Worm (Caenorhabditis elegans) whole organism, early embryonic: ENCODE measurements around the gene col-145.

Experiments
- B0310.2 ChIP-seq: sonication (generic microtip); optimal IDR thresholded peaks from 2 replicates; lab custom pipeline; 2016; ENCODE audit warnings: mild to moderate bottlenecking, missing genetic modification characterization, missing compliant biosample characterization
- F13C5.2 ChIP-seq: sonication (generic microtip); optimal IDR thresholded peaks from 2 replicates; lab custom pipeline; 2017; ENCODE audit warnings: mild to moderate bottlenecking, missing genetic modification characterization, inconsistent platforms, missing compliant biosample characterization
- aly-1 ChIP-seq: sonication (generic microtip); optimal IDR thresholded peaks from 2 replicates; lab custom pipeline; 2016; ENCODE audit warnings: missing genetic modification characterization, missing compliant biosample characterization
- ama-1 ChIP-seq: fragments of 150-350 bp; optimal IDR thresholded peaks from 2 replicates; lab custom pipeline; 2014
- ceh-13 ChIP-seq: fragments of 200-800 bp; sonication (Bioruptor generic); optimal IDR thresholded peaks from 2 replicates; lab custom pipeline; 2018; ENCODE audit warnings: mild to moderate bottlenecking, missing genetic modification characterization, missing compliant biosample characterization
- ceh-36 ChIP-seq: sonication (generic microtip); optimal IDR thresholded peaks from 2 replicates; lab custom pipeline; 2016; ENCODE audit warnings: missing genetic modification characterization, inconsistent platforms, missing compliant biosample characterization
- flt-1 ChIP-seq: fragments of 200-800 bp; sonication (Bioruptor generic); IDR thresholded peaks from 2 replicates; pipeline ENCODE4 v1.3.6; 2022; ENCODE audit warnings: missing genetic modification characterization, missing compliant biosample characterization
- hmbx-1 ChIP-seq: sonication (generic microtip); optimal IDR thresholded peaks from 2 replicates; lab custom pipeline; 2016; ENCODE audit warnings: mild to moderate bottlenecking, missing genetic modification characterization, missing compliant biosample characterization
- hnd-1 ChIP-seq: sonication (generic microtip); optimal IDR thresholded peaks from 2 replicates; lab custom pipeline; 2016; ENCODE audit warnings: missing genetic modification characterization, missing compliant biosample characterization
- scrt-1 ChIP-seq: fragments of 200-800 bp; sonication (Bioruptor generic); IDR thresholded peaks from 2 replicates; pipeline ENCODE4 v1.3.6; 2022; ENCODE audit warnings: missing genetic modification characterization, missing compliant biosample characterization
- sea-1 ChIP-seq: fragments of 200-800 bp; sonication (Bioruptor generic); conservative IDR thresholded peaks from 2 replicates; pipeline ENCODE4 v1.3.6; 2022; ENCODE audit warnings: missing genetic modification characterization, missing compliant biosample characterization
- tra-4 ChIP-seq: sonication (generic microtip); optimal IDR thresholded peaks from 2 replicates; lab custom pipeline; 2017; ENCODE audit warnings: missing genetic modification characterization, missing compliant biosample characterization

DNA sequence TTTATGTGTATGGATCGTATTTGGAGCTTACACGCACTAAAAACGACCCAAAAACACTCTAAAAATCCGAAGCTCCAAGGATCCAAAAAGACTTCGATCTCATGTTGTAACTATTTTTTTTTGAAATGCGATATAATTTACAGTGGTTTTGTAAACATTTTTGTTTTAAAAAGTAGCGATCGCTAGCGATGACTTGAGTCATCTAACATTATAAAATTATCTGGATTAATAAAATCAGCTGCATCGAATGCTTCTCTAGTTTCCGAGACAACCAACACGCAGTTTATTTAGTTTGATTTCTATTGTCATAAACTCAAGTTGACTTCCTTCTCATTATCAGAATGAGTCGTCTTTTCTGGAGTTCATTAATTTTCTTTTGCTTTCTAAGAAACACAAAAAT lies 30.8 kb downstream of the col-145 start, which contains the start of gene F21C10.1:
- no peak for TF ChIP-seq flt-1 (GFP tag; lab: Robert Waterston, UW)
- no peak for TF ChIP-seq hmbx-1 (tag; lab: Kevin White, UChicago)
- no peak for TF ChIP-seq ama-1 (lab: Kevin White, UChicago)
- TF ChIP-seq scrt-1 (GFP tag; lab: Robert Waterston, UW), result no peak
- no peak for TF ChIP-seq tra-4 (tag; lab: Kevin White, UChicago)
- TF ChIP-seq hnd-1, result no peak
- no peak for TF ChIP-seq ceh-36
- TF ChIP-seq sea-1 (GFP tag; lab: Robert Waterston, UW), result no peak
- no peak for TF ChIP-seq ceh-13 (GFP tag; lab: Kevin White, UChicago)
- no peak for TF ChIP-seq B0310.2
- TF ChIP-seq F13C5.2 (tag; lab: Kevin White, UChicago), result no peak
- TF ChIP-seq aly-1, result no peak
